Fruit fly (Drosophila melanogaster): Measurements from ENCODE around the gene CG10919.

Gene CG10919

dm6 chr3R:7804332-7804731, 46.4 kb downstream of the CG10919 start, which contains the start of gene CG18268:
Gene CG18268, minus strand, starts transcription at chr3R:7804432.
- TF ChIP-seq CG12605 (GFP tag; IDR thresholded peaks at IDR 0.05) (no peak), D1 (tag; optimal IDR thresholded peaks at IDR 0.05) (no peak), CG4496 (GFP tag; IDR thresholded peaks at IDR 0.05) (no peak), EcR (GFP tag; optimal IDR thresholded peaks at IDR 0.05) (no peak), CG15710 (tag; optimal IDR thresholded peaks at IDR 0.05) (no peak), CG10348 (GFP tag; IDR thresholded peaks at IDR 0.05) (no peak), gl (tag; optimal IDR thresholded peaks at IDR 0.05) (no peak), CG8159 (tag; optimal IDR thresholded peaks at IDR 0.05) (no peak), Snoo (tag; optimal IDR thresholded peaks at IDR 0.05) (no peak), fd96Ca (GFP tag; IDR thresholded peaks at IDR 0.05) (no peak), CG8301 (tag; optimal IDR thresholded peaks at IDR 0.05) (no peak), CG13204 (GFP tag; optimal IDR thresholded peaks at IDR 0.05) (no peak), rn (GFP tag; IDR thresholded peaks at IDR 0.05) (no peak), CG9948 (tag; optimal IDR thresholded peaks at IDR 0.05) (no peak), Pif1A (GFP tag; optimal IDR thresholded peaks at IDR 0.05) (no peak), Pif1B (GFP tag; optimal IDR thresholded peaks at IDR 0.05) (no peak), CG17806 (tag; optimal IDR thresholded peaks at IDR 0.05) (no peak), Ets98B (GFP tag; IDR thresholded peaks at IDR 0.05) (no peak), CG32121 (GFP tag; IDR thresholded peaks at IDR 0.05) (no peak), CG34367 (tag; optimal IDR thresholded peaks at IDR 0.05) (no peak)
